Worm (Caenorhabditis elegans) whole organism, early embryonic: ENCODE data around the gene Y69E1A.3.

Source experiments
- ets-7 ChIP-seq: sonication (generic microtip); optimal IDR thresholded peaks from 2 replicates; lab custom pipeline; 2016; ENCODE audit warnings: missing genotype, missing genetic modification characterization, missing compliant biosample characterization
- hnd-1 ChIP-seq: sonication (generic microtip); optimal IDR thresholded peaks from 2 replicates; lab custom pipeline; 2016; ENCODE audit warnings: missing genetic modification characterization, missing compliant biosample characterization

DNA sequence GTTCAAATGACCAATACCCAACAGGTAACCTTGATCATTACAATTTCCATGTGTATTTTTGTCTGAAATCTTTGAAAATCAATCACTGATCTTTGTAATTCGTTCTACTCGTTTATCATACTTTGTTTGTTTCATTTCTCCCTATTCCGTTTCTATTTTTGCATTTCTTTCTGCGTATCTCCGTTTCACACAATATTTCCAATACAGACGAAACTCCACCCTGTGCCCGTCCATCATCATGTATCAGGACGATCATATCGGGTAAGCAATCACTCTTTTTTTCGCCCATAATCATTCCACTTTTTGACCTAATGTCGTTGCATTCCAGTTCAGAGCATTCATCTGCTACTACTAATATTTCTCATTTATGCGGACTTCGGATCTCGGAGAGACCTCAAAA is 42.4 kb upstream of the Y69E1A.3 start, which contains the start of gene pyk-2:
- TF ChIP-seq ets-7 (tag; lab: Kevin White, UChicago) (no peak), hnd-1 (no peak)
